Worm (Caenorhabditis elegans) whole organism, midembryonic: Measurements from ENCODE around the gene clec-160.

Source experiments
- T22C8.4 ChIP-seq: fragments of 200-800 bp; sonication (Bioruptor generic); IDR thresholded peaks from 2 replicates; pipeline ENCODE4 v1.3.6; 2022; ENCODE audit warnings: missing genetic modification characterization, missing compliant biosample characterization
- cog-1 ChIP-seq: sonication (generic microtip); optimal IDR thresholded peaks from 2 replicates; lab custom pipeline; 2016; ENCODE audit warnings: missing genetic modification characterization, missing compliant biosample characterization
- flt-1 ChIP-seq: fragments of 200-800 bp; sonication (Bioruptor generic); IDR thresholded peaks from 2 replicates; pipeline ENCODE4 v1.3.6; 2022; ENCODE audit warnings: missing genetic modification characterization, missing compliant biosample characterization
- ref-1 ChIP-seq: fragments of 200-800 bp; sonication (Bioruptor generic); conservative IDR thresholded peaks from 2 replicates; pipeline ENCODE4 v1.3.6; 2022; ENCODE audit warnings: missing genetic modification reagents, missing genetic modification characterization, missing compliant biosample characterization
- ztf-23 ChIP-seq: fragments of 200-800 bp; sonication (Bioruptor generic); IDR thresholded peaks from 2 replicates; pipeline ENCODE4 v1.3.6; 2022; ENCODE audit warnings: missing genetic modification reagents, missing genetic modification characterization, missing compliant biosample characterization

- no peak for TF ChIP-seq cog-1 (tag; lab: Kevin White, UChicago)
- no peak for TF ChIP-seq flt-1 (GFP tag; lab: Robert Waterston, UW)
- TF ChIP-seq ref-1 (GFP tag; lab: Robert Waterston, UW), result no peak
- TF ChIP-seq T22C8.4 (GFP tag; lab: Robert Waterston, UW), result no peak
- no peak for TF ChIP-seq ztf-23 (GFP tag; lab: Robert Waterston, UW)
Observed at ce11 chrIII:8286824-8287223, 11.1 kb upstream of the clec-160 start.
